Fruit fly (Drosophila melanogaster): ENCODE data around the gene CarT.

The CarT gene

dm6 chr2L:20714468-20715404, 15.3 kb downstream of the CarT start, which contains the start of gene Hr38 (continued):
- TF ChIP-seq CG33557 (GFP tag; optimal IDR thresholded peaks at IDR 0.05), result peak; percentile 30
- no peak for TF ChIP-seq tx (GFP tag; optimal IDR thresholded peaks at IDR 0.05)
- peak; percentile 0 for TF ChIP-seq wek (GFP tag; optimal IDR thresholded peaks at IDR 0.05)
- peak; percentile 13 for TF ChIP-seq Chrac-16 (GFP tag; optimal IDR thresholded peaks at IDR 0.05)
- TF ChIP-seq scrt (GFP tag; optimal IDR thresholded peaks at IDR 0.05), result peak; percentile 69
- peak; percentile 67 for TF ChIP-seq CG3281 (GFP tag; optimal IDR thresholded peaks at IDR 0.05)
- TF ChIP-seq Bgb (GFP tag; IDR thresholded peaks at IDR 0.05; ENCODE audit: partially characterized antibody), result peak; percentile 16; the same call in 1 of the 2 replicates
- TF ChIP-seq pho (GFP tag; optimal IDR thresholded peaks at IDR 0.05), result peak; percentile 55
- peak; percentile 49 for TF ChIP-seq mam (GFP tag; optimal IDR thresholded peaks at IDR 0.05)
- TF ChIP-seq CG10209 (GFP tag; optimal IDR thresholded peaks at IDR 0.05), result peak; percentile 22
- no peak for TF ChIP-seq Neu2 (GFP tag; optimal IDR thresholded peaks at IDR 0.05; ENCODE audit: borderline replicate concordance)
- TF ChIP-seq Aef1 (GFP tag; IDR thresholded peaks at IDR 0.05), result 0 out of 3 replicates have a peak, but pooled peaks have one; percentile 31
- TF ChIP-seq ato (GFP tag; IDR thresholded peaks at IDR 0.05; ENCODE audit: partially characterized antibody), result 0 out of 2 replicates have a peak, but pooled peaks have one; percentile 42
- peak; percentile 97 for TF ChIP-seq chinmo (GFP tag; IDR thresholded peaks at IDR 0.05; ENCODE audit: partially characterized antibody)
- peak; percentile 22 for TF ChIP-seq CHES-1-like (GFP tag; optimal IDR thresholded peaks at IDR 0.05)
- peak; percentile 25; the same call in 1 of the 3 replicates for TF ChIP-seq dysf (GFP tag; IDR thresholded peaks at IDR 0.05)
- TF ChIP-seq Antp (GFP tag; optimal IDR thresholded peaks at IDR 0.05), result peak; percentile 51
- peak; percentile 42 for TF ChIP-seq CG7786 (GFP tag; optimal IDR thresholded peaks at IDR 0.05)
- TF ChIP-seq CG15269 (tag; optimal IDR thresholded peaks at IDR 0.05), result peak; percentile 65
- peak; percentile 18 for TF ChIP-seq jing (GFP tag; optimal IDR thresholded peaks at IDR 0.05)
- TF ChIP-seq dmrt11E (tag; optimal IDR thresholded peaks at IDR 0.05), result no peak
- peak; percentile 32 for TF ChIP-seq Drgx (GFP tag; IDR thresholded peaks at IDR 0.05)
- peak; percentile 62 for TF ChIP-seq PHDP (tag; optimal IDR thresholded peaks at IDR 0.05)
- TF ChIP-seq Scr (GFP tag; IDR thresholded peaks at IDR 0.05; ENCODE audit: partially characterized antibody), result peak; percentile 20
- TF ChIP-seq CG14014 (GFP tag; IDR thresholded peaks at IDR 0.05), result peak; percentile 44
- TF ChIP-seq Hr78 (GFP tag; optimal IDR thresholded peaks at IDR 0.05), result peak in 1 of 2 experiments; percentile 58
- TF ChIP-seq org-1 (GFP tag; optimal IDR thresholded peaks at IDR 0.05), result peak; percentile 4
- TF ChIP-seq CG11696 (GFP tag; IDR thresholded peaks at IDR 0.05), result no peak
- peak; percentile 59 for TF ChIP-seq cwo (GFP tag; optimal IDR thresholded peaks at IDR 0.05)
- no peak for TF ChIP-seq CG10462 (GFP tag; optimal IDR thresholded peaks at IDR 0.05)
- peak; percentile 83 for TF ChIP-seq lab (GFP tag; optimal IDR thresholded peaks at IDR 0.05)
- peak; percentile 87 for TF ChIP-seq abd-A (tag; optimal IDR thresholded peaks at IDR 0.05)
- peak; percentile 51 for TF ChIP-seq Hsf (GFP tag; optimal IDR thresholded peaks at IDR 0.05)
- TF ChIP-seq Dbx (GFP tag; IDR thresholded peaks at IDR 0.05), result peak; percentile 20; the same call in 1 of the 3 replicates
- TF ChIP-seq Hr3 (GFP tag; optimal IDR thresholded peaks at IDR 0.05), result peak; percentile 38
- TF ChIP-seq CG10321 (GFP tag; IDR thresholded peaks at IDR 0.05), result peak; percentile 65
- TF ChIP-seq CG1603 (tag; optimal IDR thresholded peaks at IDR 0.05), result peak; percentile 4
- peak; percentile 8 for TF ChIP-seq CG1602 (GFP tag; optimal IDR thresholded peaks at IDR 0.05)
- peak; percentile 35; the same call in 1 of the 2 replicates for TF ChIP-seq stc (GFP tag; IDR thresholded peaks at IDR 0.05)
- peak in 1 of 2 experiments; percentile 61 for TF ChIP-seq Hr51 (GFP tag; optimal IDR thresholded peaks at IDR 0.05)
- peak; percentile 30 for TF ChIP-seq Abd-B (GFP tag; optimal IDR thresholded peaks at IDR 0.05)
- no peak for TF ChIP-seq insv (GFP tag; optimal IDR thresholded peaks at IDR 0.05)
- peak; percentile 57 for TF ChIP-seq Ptx1 (GFP tag; IDR thresholded peaks at IDR 0.05)
- TF ChIP-seq onecut (GFP tag; IDR thresholded peaks at IDR 0.05), result peak; percentile 98
- 0 out of 3 replicates have a peak, but pooled peaks have one; percentile 38 for TF ChIP-seq CG11695 (GFP tag; IDR thresholded peaks at IDR 0.05)
- peak; percentile 26 for TF ChIP-seq CG17385 (GFP tag; optimal IDR thresholded peaks at IDR 0.05)
